Fruit fly (Drosophila melanogaster): ENCODE data around the gene CG2162.
A peak's percentile ranks its signal among the peaks of the same experiment; 100 is the strongest.

Gene CG2162

DNA sequence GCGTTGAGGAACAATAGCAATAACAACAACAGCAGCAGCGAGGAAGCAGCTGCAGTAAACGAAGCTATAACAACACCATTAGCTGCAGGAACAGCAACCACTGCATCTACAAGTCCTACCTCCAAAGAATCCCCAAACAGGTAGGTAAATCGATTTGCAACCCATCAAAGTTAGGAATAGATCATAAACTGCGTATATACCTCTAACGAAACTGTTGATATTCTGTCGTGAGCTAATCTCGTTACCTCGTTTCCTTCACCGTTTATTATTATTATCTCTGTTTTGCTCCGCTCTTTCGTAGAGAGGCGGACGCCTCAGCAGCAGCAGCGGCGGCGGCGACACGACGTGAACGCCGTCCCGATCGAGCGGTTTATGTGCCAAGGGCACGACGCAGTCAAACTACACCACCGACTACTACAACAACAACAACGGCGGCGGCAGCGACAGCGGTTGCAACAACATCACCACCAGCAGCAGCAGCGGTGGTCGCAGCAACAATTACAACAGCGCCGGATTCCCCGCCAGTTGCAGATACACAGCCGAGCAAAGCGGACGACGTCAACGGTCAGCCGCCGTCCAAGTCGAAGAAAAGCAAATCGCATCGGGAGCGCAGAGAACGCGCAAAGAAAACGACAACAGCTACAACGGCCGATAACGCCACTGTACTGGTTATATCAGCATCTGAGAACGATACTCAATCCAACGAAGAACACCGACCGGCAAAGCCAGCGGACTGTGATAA is 3.0 kb downstream of the CG2162 start (continued):
- no peak for TF ChIP-seq gem (tag; optimal IDR thresholded peaks at IDR 0.05)
- peak; percentile 82 for TF ChIP-seq sug (tag; optimal IDR thresholded peaks at IDR 0.05)
- peak; percentile 94 for TF ChIP-seq CG5180 (GFP tag; optimal IDR thresholded peaks at IDR 0.05)
- TF ChIP-seq run (tag; optimal IDR thresholded peaks at IDR 0.05) = peak; percentile 12
- no peak for TF ChIP-seq hkb (optimal IDR thresholded peaks at IDR 0.05)
- peak; percentile 54 for TF ChIP-seq hkb (GFP tag; IDR thresholded peaks at IDR 0.05)
- TF ChIP-seq amos (GFP tag; IDR thresholded peaks at IDR 0.05; ENCODE audit: partially characterized antibody) = peak; percentile 37
- TF ChIP-seq crol (GFP tag; IDR thresholded peaks at IDR 0.05) = peak; percentile 48; the same call in 1 of the 2 replicates
- TF ChIP-seq CG2678 (tag; optimal IDR thresholded peaks at IDR 0.05) = no peak
- TF ChIP-seq MTF-1 (GFP tag; optimal IDR thresholded peaks at IDR 0.05; ENCODE audit: borderline replicate concordance) = peak; percentile 28
- TF ChIP-seq Stat92E (GFP tag; optimal IDR thresholded peaks at IDR 0.05) = peak in 1 of 3 experiments; percentile 60
- no peak for TF ChIP-seq Hsf (GFP tag; optimal IDR thresholded peaks at IDR 0.05)
- TF ChIP-seq Deaf1 (tag; optimal IDR thresholded peaks at IDR 0.05) = peak; percentile 83
- peak; percentile 22 for TF ChIP-seq lab (GFP tag; optimal IDR thresholded peaks at IDR 0.05)
- no peak for TF ChIP-seq wdn (GFP tag; IDR thresholded peaks at IDR 0.05)
- TF ChIP-seq exex (tag; optimal IDR thresholded peaks at IDR 0.05) = peak; percentile 34
- TF ChIP-seq CG15514 (GFP tag; optimal IDR thresholded peaks at IDR 0.05) = no peak
- no peak for TF ChIP-seq hth (optimal IDR thresholded peaks at IDR 0.05)
- TF ChIP-seq CG13296 (GFP tag; optimal IDR thresholded peaks at IDR 0.05) = peak; percentile 1
- TF ChIP-seq mirr (GFP tag; optimal IDR thresholded peaks at IDR 0.05) = peak; percentile 49
- TF ChIP-seq HLH54F (GFP tag; optimal IDR thresholded peaks at IDR 0.05) = no peak
- peak; percentile 75 for TF ChIP-seq psq (GFP tag; optimal IDR thresholded peaks at IDR 0.05)
- peak; percentile 28; the same call in 1 of the 2 replicates for TF ChIP-seq ranshi (GFP tag; IDR thresholded peaks at IDR 0.05)
- no peak for TF ChIP-seq chn (GFP tag; optimal IDR thresholded peaks at IDR 0.05)
- peak; percentile 27 for TF ChIP-seq kah (GFP tag; optimal IDR thresholded peaks at IDR 0.05)
- peak; percentile 22; the same call in 1 of the 2 replicates for TF ChIP-seq CG13287 (GFP tag; IDR thresholded peaks at IDR 0.05; ENCODE audit: partially characterized antibody)
- 0 out of 3 replicates have a peak, but pooled peaks have one; percentile 25 for TF ChIP-seq CG34224 (GFP tag; IDR thresholded peaks at IDR 0.05; ENCODE audit: partially characterized antibody)
- no peak for TF ChIP-seq Asciz (GFP tag; optimal IDR thresholded peaks at IDR 0.05)
- peak; percentile 35 for TF ChIP-seq CG7271 (tag; optimal IDR thresholded peaks at IDR 0.05)
- no peak for TF ChIP-seq CG4282 (GFP tag; optimal IDR thresholded peaks at IDR 0.05)
- peak; percentile 10 for TF ChIP-seq MESR4 (GFP tag; optimal IDR thresholded peaks at IDR 0.05)
- peak; percentile 61 for TF ChIP-seq kni (GFP tag; optimal IDR thresholded peaks at IDR 0.05)
- TF ChIP-seq CG17568 (GFP tag; optimal IDR thresholded peaks at IDR 0.05) = no peak
- peak; percentile 89 for TF ChIP-seq ftz-f1 (GFP tag; optimal IDR thresholded peaks at IDR 0.05)
- TF ChIP-seq CG11504 (tag; optimal IDR thresholded peaks at IDR 0.05) = peak; percentile 47
- TF ChIP-seq Bgb (GFP tag; IDR thresholded peaks at IDR 0.05; ENCODE audit: partially characterized antibody) = peak; percentile 25; the same call in 1 of the 2 replicates
- TF ChIP-seq CG12769 (tag; optimal IDR thresholded peaks at IDR 0.05) = peak; percentile 98
- TF ChIP-seq lov (optimal IDR thresholded peaks at IDR 0.05) = no peak
- 0 out of 3 replicates have a peak, but pooled peaks have one; percentile 26 for TF ChIP-seq lov (GFP tag; IDR thresholded peaks at IDR 0.05)
- TF ChIP-seq CG15696 (tag; optimal IDR thresholded peaks at IDR 0.05) = no peak
- TF ChIP-seq tll (GFP tag; optimal IDR thresholded peaks at IDR 0.05) = peak in 1 of 2 experiments; percentile 73
- no peak for TF ChIP-seq CG2202 (tag; optimal IDR thresholded peaks at IDR 0.05)
- 0 out of 3 replicates have a peak, but pooled peaks have one; percentile 15 for TF ChIP-seq vnd (GFP tag; IDR thresholded peaks at IDR 0.05; ENCODE audit: partially characterized antibody)
- TF ChIP-seq cas (GFP tag; IDR thresholded peaks at IDR 0.05) = 0 out of 2 replicates have a peak, but pooled peaks have one; percentile 20
- TF ChIP-seq CG18262 (tag; optimal IDR thresholded peaks at IDR 0.05) = peak; percentile 13
- 0 out of 2 replicates have a peak, but pooled peaks have one; percentile 26 for TF ChIP-seq HLH3B (GFP tag; IDR thresholded peaks at IDR 0.05)
- TF ChIP-seq stc (GFP tag; IDR thresholded peaks at IDR 0.05) = peak; percentile 53; the same call in 1 of the 2 replicates
